Fruit fly (Drosophila melanogaster) whole organism, embryonic: Measurements from ENCODE around the gene lectin-37Db.
A peak's percentile ranks its signal among the peaks of the same experiment; 100 is the strongest.

Source experiments
- Awh ChIP-seq: fragments of 200-800 bp; sonication (Bioruptor generic); IDR thresholded peaks from 2 replicates; pipeline ENCODE4, ENCODE4 v1.3.6; 2022; ENCODE audit warnings: missing biosample characterization, missing genetic modification characterization
- BEAF-32 ChIP-seq: fragments of 200-800 bp; sonication (Bioruptor generic); optimal IDR thresholded peaks from 3 replicates; lab custom pipeline; 2017; ENCODE audit warnings: missing biosample characterization, missing genetic modification characterization, mild to moderate bottlenecking, moderate library complexity, missing genetic modification reagents
- CG12942 ChIP-seq: fragments of 200-800 bp; sonication (Bioruptor generic); optimal IDR thresholded peaks from 3 replicates; lab custom pipeline; 2016; ENCODE audit warnings: missing biosample characterization, missing genetic modification characterization
- CG14860 ChIP-seq: fragments of 200-800 bp; sonication (Bioruptor generic); IDR thresholded peaks from 3 replicates; pipeline ENCODE4 v1.3.6; 2022; ENCODE audit warnings: missing biosample characterization, missing genetic modification characterization; ENCODE audit not compliant: partially characterized antibody
- CG15011 ChIP-seq: fragments of 200-800 bp; sonication (Bioruptor generic); optimal IDR thresholded peaks from 3 replicates; lab custom pipeline; 2018; ENCODE audit warnings: missing biosample characterization, mild to moderate bottlenecking, missing genetic modification characterization
- CG15514 ChIP-seq: fragments of 200-800 bp; sonication (Bioruptor generic); optimal IDR thresholded peaks from 3 replicates; lab custom pipeline; 2017; ENCODE audit warnings: missing biosample characterization, missing genetic modification characterization, mild to moderate bottlenecking, moderate library complexity, missing genetic modification reagents
- CG1647 ChIP-seq: fragments of 200-800 bp; sonication (Bioruptor generic); optimal IDR thresholded peaks from 3 replicates; lab custom pipeline; 2016; ENCODE audit warnings: missing biosample characterization, missing genetic modification characterization
- CG16863 ChIP-seq: fragments of 200-800 bp; sonication (Bioruptor generic); optimal IDR thresholded peaks from 3 replicates; lab custom pipeline; 2016; ENCODE audit warnings: missing biosample characterization, missing genetic modification characterization
- CG1832 ChIP-seq: fragments of 200-800 bp; sonication (Bioruptor generic); optimal IDR thresholded peaks from 2 replicates; lab custom pipeline; 2017; ENCODE audit warnings: missing biosample characterization, mild to moderate bottlenecking, missing genetic modification characterization, inconsistent platforms
- CG2889 ChIP-seq: fragments of 200-800 bp; sonication (Bioruptor generic); IDR thresholded peaks from 3 replicates; pipeline ENCODE4 v1.3.6; 2022; ENCODE audit warnings: missing biosample characterization, missing genetic modification characterization
- CG31365 ChIP-seq: fragments of 200-800 bp; sonication (Bioruptor generic); optimal IDR thresholded peaks from 2 replicates; lab custom pipeline; 2018; ENCODE audit warnings: missing biosample characterization, mild to moderate bottlenecking, missing genetic modification characterization
- CG32532 ChIP-seq: fragments of 200-800 bp; sonication (Bioruptor generic); IDR thresholded peaks from 2 replicates; pipeline ENCODE4 v1.3.6; 2022; ENCODE audit warnings: missing biosample characterization, missing genetic modification characterization
- CG6654 ChIP-seq: fragments of 200-800 bp; sonication (Bioruptor generic); optimal IDR thresholded peaks from 2 replicates; lab custom pipeline; 2017; ENCODE audit warnings: missing biosample characterization, mild to moderate bottlenecking, missing genetic modification characterization
- CG8359 ChIP-seq: fragments of 200-800 bp; sonication (Bioruptor generic); optimal IDR thresholded peaks from 2 replicates; lab custom pipeline; 2017; ENCODE audit warnings: missing biosample characterization, mild to moderate bottlenecking, missing genetic modification characterization, borderline replicate concordance
- CG8388 ChIP-seq: fragments of 200-800 bp; sonication (Bioruptor generic); optimal IDR thresholded peaks from 2 replicates; lab custom pipeline; 2019; ENCODE audit warnings: missing biosample characterization, mild to moderate bottlenecking, missing genetic modification characterization, moderate library complexity
- CoRest ChIP-seq: fragments of 200-800 bp; sonication (Bioruptor generic); optimal IDR thresholded peaks from 3 replicates; lab custom pipeline; 2018; ENCODE audit warnings: missing biosample characterization, mild to moderate bottlenecking, missing genetic modification characterization, moderate library complexity
- D19B ChIP-seq: fragments of 200-800 bp; sonication (Bioruptor generic); optimal IDR thresholded peaks from 2 replicates; lab custom pipeline; 2017; ENCODE audit warnings: missing biosample characterization, mild to moderate bottlenecking, missing genetic modification characterization
- ERR ChIP-seq: fragments of 200-800 bp; sonication (Bioruptor generic); optimal IDR thresholded peaks from 2 replicates; lab custom pipeline; 2016; ENCODE audit warnings: missing biosample characterization, missing genetic modification characterization
- HLH54F ChIP-seq: fragments of 200-800 bp; sonication (Bioruptor generic); optimal IDR thresholded peaks from 3 replicates; lab custom pipeline; 2016; ENCODE audit warnings: missing biosample characterization, missing genetic modification characterization
- HmgZ ChIP-seq: fragments of 200-800 bp; sonication (Bioruptor generic); optimal IDR thresholded peaks from 2 replicates; lab custom pipeline; 2018; ENCODE audit warnings: missing biosample characterization, mild to moderate bottlenecking, missing genetic modification characterization
- Hmr ChIP-seq: fragments of 200-800 bp; sonication (Bioruptor generic); optimal IDR thresholded peaks from 3 replicates; lab custom pipeline; 2017; ENCODE audit warnings: mild to moderate bottlenecking, missing biosample characterization, missing genetic modification reagents, missing genetic modification characterization
- MBD-R2 ChIP-seq: fragments of 200-800 bp; sonication (Bioruptor generic); IDR thresholded peaks from 2 replicates; pipeline ENCODE4 v1.3.6; 2022; ENCODE audit warnings: missing biosample characterization, missing genetic modification characterization
- Med ChIP-seq: fragments of 200-800 bp; sonication (Bioruptor generic); peaks from one replicate; lab custom pipeline; 2016; ENCODE audit warnings: missing biosample characterization, missing genetic modification characterization, mild to moderate bottlenecking, inconsistent platforms, moderate library complexity
- Ptx1 ChIP-seq: fragments of 200-800 bp; sonication (Bioruptor generic); IDR thresholded peaks from 2 replicates; pipeline ENCODE4 v1.3.6; 2022; ENCODE audit warnings: missing biosample characterization, missing genetic modification characterization
- Scr ChIP-seq: fragments of 200-800 bp; sonication (Bioruptor generic); IDR thresholded peaks from 2 replicates; pipeline ENCODE4 v1.3.6; 2022; ENCODE audit warnings: missing biosample characterization, missing genetic modification characterization; ENCODE audit not compliant: partially characterized antibody
- Sry-δ ChIP-seq: fragments of 200-800 bp; sonication (Bioruptor generic); optimal IDR thresholded peaks from 2 replicates; lab custom pipeline; 2016; ENCODE audit warnings: missing biosample characterization, missing genetic modification characterization
- bsh ChIP-seq, 2 experiments: fragments of 200-800 bp; sonication (Bioruptor generic); optimal IDR thresholded peaks; 2 replicates each; lab custom pipeline; 2017 to 2018; ENCODE audit warnings: mild to moderate bottlenecking in 2 of 2, missing biosample characterization in 2 of 2, missing genetic modification characterization in 2 of 2, moderate library complexity in 1 of 2
- chm ChIP-seq: fragments of 200-800 bp; sonication (Bioruptor generic); IDR thresholded peaks from 2 replicates; pipeline ENCODE4 v1.3.6; 2022; ENCODE audit warnings: missing biosample characterization, missing genetic modification characterization
- chn ChIP-seq: fragments of 200-800 bp; sonication (Bioruptor generic); optimal IDR thresholded peaks from 2 replicates; lab custom pipeline; 2016; ENCODE audit warnings: missing biosample characterization, missing genetic modification characterization
- dati ChIP-seq: fragments of 200-800 bp; sonication (Bioruptor generic); IDR thresholded peaks from 2 replicates; pipeline ENCODE4 v1.3.6; 2022; ENCODE audit warnings: missing biosample characterization, missing genetic modification characterization
- dmrt99B ChIP-seq: fragments of 200-800 bp; sonication (Bioruptor generic); optimal IDR thresholded peaks from 2 replicates; lab custom pipeline; 2018; ENCODE audit warnings: missing biosample characterization, mild to moderate bottlenecking, missing genetic modification characterization, moderate library complexity
- dysf ChIP-seq: fragments of 200-800 bp; sonication (Bioruptor generic); IDR thresholded peaks from 3 replicates; pipeline ENCODE4 v1.3.6; 2022; ENCODE audit warnings: missing biosample characterization, missing genetic modification characterization
- gcm ChIP-seq: fragments of 200-800 bp; sonication (Bioruptor generic); optimal IDR thresholded peaks from 2 replicates; lab custom pipeline; 2019; ENCODE audit warnings: missing biosample characterization, mild to moderate bottlenecking, missing genetic modification characterization, moderate library complexity
- gem ChIP-seq: fragments of 200-800 bp; sonication (Bioruptor generic); optimal IDR thresholded peaks from 2 replicates; lab custom pipeline; 2019; ENCODE audit warnings: missing biosample characterization, mild to moderate bottlenecking, missing genetic modification characterization, moderate library complexity
- grau ChIP-seq: fragments of 200-800 bp; optimal IDR thresholded peaks from 3 replicates; lab custom pipeline; 2019; ENCODE audit warnings: missing biosample characterization, mild to moderate bottlenecking, missing genetic modification characterization, moderate library complexity
- gt ChIP-seq: fragments of 200-800 bp; sonication (Bioruptor generic); IDR thresholded peaks from 2 replicates; pipeline ENCODE4 v1.3.6; 2022; ENCODE audit warnings: missing biosample characterization, missing genetic modification characterization
- ind ChIP-seq: fragments of 200-800 bp; sonication (Bioruptor generic); optimal IDR thresholded peaks from 3 replicates; lab custom pipeline; 2016; ENCODE audit warnings: missing biosample characterization, missing genetic modification characterization
- jing ChIP-seq: fragments of 200-800 bp; sonication (Bioruptor generic); optimal IDR thresholded peaks from 2 replicates; lab custom pipeline; 2018; ENCODE audit warnings: missing biosample characterization, mild to moderate bottlenecking, missing genetic modification characterization
- kah ChIP-seq: fragments of 200-800 bp; sonication (Bioruptor generic); optimal IDR thresholded peaks from 2 replicates; lab custom pipeline; 2018; ENCODE audit warnings: missing biosample characterization, mild to moderate bottlenecking, missing genetic modification characterization
- mirr ChIP-seq: fragments of 200-800 bp; sonication (Bioruptor generic); optimal IDR thresholded peaks from 3 replicates; lab custom pipeline; 2018; ENCODE audit warnings: missing biosample characterization, mild to moderate bottlenecking, missing genetic modification characterization
- phol ChIP-seq: fragments of 200-800 bp; sonication (Bioruptor generic); optimal IDR thresholded peaks from 3 replicates; lab custom pipeline; 2018; ENCODE audit warnings: missing biosample characterization, mild to moderate bottlenecking, missing genetic modification characterization, moderate library complexity
- sd ChIP-seq: fragments of 200-800 bp; sonication (Bioruptor generic); optimal IDR thresholded peaks from 3 replicates; lab custom pipeline; 2018; ENCODE audit warnings: missing biosample characterization, mild to moderate bottlenecking, missing genetic modification characterization, moderate library complexity
- tio ChIP-seq: fragments of 200-800 bp; sonication (Bioruptor generic); optimal IDR thresholded peaks from 2 replicates; lab custom pipeline; 2017; ENCODE audit warnings: missing biosample characterization, missing genetic modification characterization, inconsistent platforms
- tup ChIP-seq: fragments of 200-800 bp; sonication (Bioruptor generic); optimal IDR thresholded peaks from 2 replicates; lab custom pipeline; 2016; ENCODE audit warnings: missing biosample characterization, mild to moderate bottlenecking, missing genetic modification characterization, moderate library complexity
- tx ChIP-seq: fragments of 200-800 bp; sonication (Bioruptor generic); optimal IDR thresholded peaks from 2 replicates; lab custom pipeline; 2016; ENCODE audit warnings: missing biosample characterization, missing genetic modification characterization
- vfl ChIP-seq: fragments of 200-800 bp; sonication (Bioruptor generic); optimal IDR thresholded peaks from 2 replicates; lab custom pipeline; 2016; ENCODE audit warnings: missing biosample characterization, missing genetic modification characterization
- zfh2 ChIP-seq: fragments of 200-800 bp; sonication (Bioruptor generic); optimal IDR thresholded peaks from 2 replicates; lab custom pipeline; 2016; ENCODE audit warnings: missing biosample characterization, missing genetic modification characterization

The lectin-37Db gene

dm6 chr2L:19393703-19394210 lies 25.1 kb upstream of the lectin-37Db start, which contains the start of gene CG31798 (continued):
- TF ChIP-seq zfh2 (GFP tag; lab: Kevin White, UChicago) (no peak), Med (peak; percentile 44), ERR (GFP tag; lab: Kevin White, UChicago) (no peak), gcm (GFP tag; lab: Kevin White, UChicago) (no peak), CG6654 (GFP tag; lab: Kevin White, UChicago) (peak; percentile 99), Awh (no peak), CG12942 (GFP tag; lab: Kevin White, UChicago) (no peak), Sry-δ (GFP tag; lab: Kevin White, UChicago) (no peak), CG1647 (GFP tag; lab: Kevin White, UChicago) (no peak), HLH54F (GFP tag; lab: Kevin White, UChicago) (no peak), dysf (GFP tag; lab: Robert Waterston, UW) (0 out of 3 replicates have a peak, but pooled peaks have one; percentile 20), CG8359 (GFP tag; lab: Kevin White, UChicago) (no peak), tup (GFP tag; lab: Kevin White, UChicago) (no peak)

- no peak for TF ChIP-seq BEAF-32 (GFP tag; lab: Kevin White, UChicago)
- peak; percentile 49 for TF ChIP-seq tio
- TF ChIP-seq MBD-R2, result 0 out of 2 replicates have a peak, but pooled peaks have one; percentile 9
- TF ChIP-seq chm (GFP tag; lab: Robert Waterston, UW), result no peak
- TF ChIP-seq dati (GFP tag; lab: Robert Waterston, UW), result no peak
- peak; percentile 53 for TF ChIP-seq gem (tag; lab: Kevin White, UChicago)
- TF ChIP-seq CG16863 (GFP tag; lab: Kevin White, UChicago), result no peak
- TF ChIP-seq Hmr (GFP tag; lab: Kevin White, UChicago), result peak; percentile 49
- peak; percentile 8 for TF ChIP-seq chn (GFP tag; lab: Kevin White, UChicago)
- peak; percentile 52 for TF ChIP-seq dmrt99B (tag; lab: Kevin White, UChicago)
- TF ChIP-seq Ptx1 (GFP tag; lab: Robert Waterston, UW), result 0 out of 2 replicates have a peak, but pooled peaks have one; percentile 17
- TF ChIP-seq CG1832 (GFP tag; lab: Kevin White, UChicago), result no peak
- peak; percentile 12 for TF ChIP-seq CG8388 (GFP tag; lab: Kevin White, UChicago)
- peak; percentile 43; the same call in 2 of the 3 replicates for TF ChIP-seq dysf (GFP tag; lab: Robert Waterston, UW)
- TF ChIP-seq phol (tag; lab: Kevin White, UChicago), result peak; percentile 29
- TF ChIP-seq vfl (GFP tag; lab: Kevin White, UChicago), result peak; percentile 18
- no peak for TF ChIP-seq CG31365 (tag; lab: Kevin White, UChicago)
- TF ChIP-seq D19B (GFP tag; lab: Kevin White, UChicago), result peak; percentile 3
- peak; percentile 83 for TF ChIP-seq grau (tag; lab: Kevin White, UChicago)
- TF ChIP-seq bsh (GFP tag; optimal IDR thresholded peaks at IDR 0.05; lab: Kevin White, UChicago), result peak in 1 of 2 experiments; percentile 22
- no peak for TF ChIP-seq CG2889 (GFP tag; lab: Robert Waterston, UW)
- TF ChIP-seq Scr (GFP tag; lab: Robert Waterston, UW), result no peak
- TF ChIP-seq jing (GFP tag; lab: Kevin White, UChicago), result peak; percentile 6
- peak; percentile 22 for TF ChIP-seq ind
- peak; percentile 10 for TF ChIP-seq CG15514
- TF ChIP-seq HmgZ (tag; lab: Kevin White, UChicago), result peak; percentile 6
- no peak for TF ChIP-seq gt (GFP tag; lab: Robert Waterston, UW)
- peak; percentile 37 for TF ChIP-seq CoRest (tag; lab: Kevin White, UChicago)
- TF ChIP-seq tx (GFP tag; lab: Kevin White, UChicago), result no peak
- TF ChIP-seq kah (GFP tag; lab: Kevin White, UChicago), result peak; percentile 19
- no peak for TF ChIP-seq mirr
- peak; percentile 25 for TF ChIP-seq sd (tag; lab: Kevin White, UChicago)
- no peak for TF ChIP-seq CG32532 (GFP tag; lab: Robert Waterston, UW)
- TF ChIP-seq zfh2 (GFP tag; lab: Kevin White, UChicago), result peak; percentile 43
- peak; percentile 4 for TF ChIP-seq CG15011
- TF ChIP-seq CG14860 (GFP tag; lab: Robert Waterston, UW), result no peak
Measured at dm6 chr2L:19397617-19398316, 21.1 kb upstream of the lectin-37Db start.
